Worm (Caenorhabditis elegans) whole organism, L2 larva: ENCODE data around the gene F58F12.12.

Experiments
- ama-1 ChIP-seq: fragments of 150-350 bp; optimal IDR thresholded peaks from 2 replicates; lab custom pipeline; 2018; ENCODE audit warnings: inconsistent platforms
- blmp-1 ChIP-seq: sonication (generic microtip); optimal IDR thresholded peaks from 2 replicates; lab custom pipeline; 2017; ENCODE audit warnings: missing genetic modification characterization, mild to moderate bottlenecking, missing compliant biosample characterization, antibody characterized with exemption, moderate library complexity; ENCODE audit not compliant: insufficient read depth
- egl-27 ChIP-seq: sonication (generic microtip); optimal IDR thresholded peaks from 3 replicates; lab custom pipeline; 2017; ENCODE audit warnings: missing biosample characterization, missing genetic modification reagents, missing genetic modification characterization
- elt-3 ChIP-seq: sonication (generic microtip); optimal IDR thresholded peaks from 2 replicates; lab custom pipeline; 2017; ENCODE audit warnings: missing biosample characterization, missing genetic modification characterization
- lsy-2 ChIP-seq, 2 experiments: fragments of 150-350 bp in 1 of 2; sonication (generic microtip) in 1 of 2; optimal IDR thresholded peaks; 2 replicates each; lab custom pipeline; 2014 to 2017; ENCODE audit warnings: missing biosample characterization in 2 of 2, missing genetic modification characterization in 2 of 2
- nhr-10 ChIP-seq: sonication (generic microtip); optimal IDR thresholded peaks from 2 replicates; lab custom pipeline; 2017; ENCODE audit warnings: missing biosample characterization, missing genetic modification characterization
- nhr-12 ChIP-seq: fragments of 150-350 bp; optimal IDR thresholded peaks from 2 replicates; lab custom pipeline; 2014; ENCODE audit warnings: missing biosample characterization, missing genetic modification characterization
- nhr-77 ChIP-seq: fragments of 150-350 bp; optimal IDR thresholded peaks from 2 replicates; lab custom pipeline; 2014; ENCODE audit warnings: missing biosample characterization, missing genetic modification characterization
- sem-4 ChIP-seq: fragments of 150-350 bp; optimal IDR thresholded peaks from 2 replicates; lab custom pipeline; 2014; ENCODE audit warnings: missing biosample characterization, missing genetic modification reagents, missing genetic modification characterization
- ztf-1 ChIP-seq: fragments of 200-800 bp; sonication (Bioruptor generic); conservative IDR thresholded peaks from 2 replicates; pipeline ENCODE4 v1.3.6; 2022; ENCODE audit warnings: missing genetic modification characterization, missing compliant biosample characterization

DNA sequence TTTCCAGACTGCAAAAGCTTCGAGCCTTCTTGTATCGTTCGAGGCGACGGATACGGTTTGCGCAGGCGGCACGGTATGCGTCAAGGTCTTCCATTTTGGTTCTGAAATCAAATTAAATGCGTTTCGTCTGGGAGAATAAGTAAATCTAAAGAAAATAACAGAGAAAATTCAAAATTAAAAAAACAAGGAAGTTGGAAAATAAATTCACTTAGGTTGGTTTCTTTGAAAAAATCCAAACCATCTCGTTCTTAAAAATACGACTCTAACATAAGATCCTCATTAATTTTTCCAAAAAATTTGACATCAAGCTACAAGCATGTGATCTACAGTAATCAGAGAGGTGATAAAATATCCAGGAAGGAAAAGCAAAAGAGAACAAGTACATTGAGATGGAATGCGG, 29.2 kb downstream of the F58F12.12 start, which contains the start of gene T25D10.4:
- TF ChIP-seq elt-3 = no peak
- no peak for TF ChIP-seq nhr-77 (tag; lab: Kevin White, UChicago)
- TF ChIP-seq ama-1 (lab: Kevin White, UChicago) = no peak
- TF ChIP-seq nhr-10 (tag; lab: Kevin White, UChicago) = no peak
- TF ChIP-seq ztf-1 (GFP tag; lab: Robert Waterston, UW) = no peak
- TF ChIP-seq sem-4 (tag; lab: Kevin White, UChicago) = no peak
- no peak for TF ChIP-seq lsy-2 (tag; optimal IDR thresholded peaks at IDR 0.05; lab: Kevin White, UChicago)
- no peak for TF ChIP-seq nhr-12 (tag; lab: Kevin White, UChicago)
- TF ChIP-seq blmp-1 (tag; lab: Kevin White, UChicago) = no peak
- no peak for TF ChIP-seq egl-27
